Worm (Caenorhabditis elegans): Measurements from ENCODE around the gene ptp-1.

ptp-1 gene

ce11 chrIII:3630337-3630736 is 39.8 kb downstream of the ptp-1 start, which contains the start of gene mrps-31 (continued):
- TF ChIP-seq unc-30 (tag; optimal IDR thresholded peaks at IDR 0.05) (no peak), nhr-28 (tag; optimal IDR thresholded peaks at IDR 0.05) (no peak), nhr-85 (tag) (no peak), ztf-11 (tag; optimal IDR thresholded peaks at IDR 0.05) (no peak), elt-2 (tag; optimal IDR thresholded peaks at IDR 0.05) (peak; percentile 94), nhr-12 (tag; optimal IDR thresholded peaks at IDR 0.05) (no peak), nhr-76 (tag; optimal IDR thresholded peaks at IDR 0.05) (no peak), nhr-47 (tag; optimal IDR thresholded peaks at IDR 0.05) (peak; percentile 65), efl-3 (GFP tag; optimal IDR thresholded peaks at IDR 0.05) (no peak), mep-1 (tag; optimal IDR thresholded peaks at IDR 0.05) (peak; percentile 39), ama-1 (optimal IDR thresholded peaks at IDR 0.05) (no peak), nhr-71 (tag; optimal IDR thresholded peaks at IDR 0.05) (peak; percentile 73), pqm-1 (tag; optimal IDR thresholded peaks at IDR 0.05) (peak; percentile 58), snpc-4 (tag; optimal IDR thresholded peaks at IDR 0.05) (no peak), dpl-1 (GFP tag; optimal IDR thresholded peaks at IDR 0.05) (peak; percentile 24 to 58 (median 57)), ceh-88 (GFP tag; IDR thresholded peaks at IDR 0.05) (no peak), unc-98 (GFP tag; IDR thresholded peaks at IDR 0.05) (no peak), F16B12.6 (tag; optimal IDR thresholded peaks at IDR 0.05) (peak; percentile 37), ceh-8 (GFP tag; optimal IDR thresholded peaks at IDR 0.05) (no peak), tlp-1 (tag; optimal IDR thresholded peaks at IDR 0.05) (no peak), vab-15 (tag; optimal IDR thresholded peaks at IDR 0.05) (no peak), sup-37 (GFP tag; optimal IDR thresholded peaks at IDR 0.05) (no peak), fkh-8 (tag; optimal IDR thresholded peaks at IDR 0.05) (no peak), lin-14 (GFP tag; optimal IDR thresholded peaks at IDR 0.05) (peak; percentile 79), unc-62 (GFP tag; optimal IDR thresholded peaks at IDR 0.05) (no peak), egl-13 (tag; optimal IDR thresholded peaks at IDR 0.05) (no peak), tbx-2 (tag; optimal IDR thresholded peaks at IDR 0.05) (peak; percentile 51), ceh-82 (tag; optimal IDR thresholded peaks at IDR 0.05) (peak in 1 of 3 experiments; percentile 71), efl-1 (optimal IDR thresholded peaks at IDR 0.05) (peak; percentile 49 to 60), efl-1 (GFP tag; optimal IDR thresholded peaks at IDR 0.05 in 1 of 2) (peak; percentile 61 to 96), zip-4 (GFP tag; optimal IDR thresholded peaks at IDR 0.05) (no peak), aha-1 (tag; optimal IDR thresholded peaks at IDR 0.05) (no peak), lin-35 (GFP tag; optimal IDR thresholded peaks at IDR 0.05) (peak; percentile 45 to 68), lin-15B (tag; optimal IDR thresholded peaks at IDR 0.05) (peak; percentile 52), pag-3 (tag; optimal IDR thresholded peaks at IDR 0.05; ENCODE audit: borderline replicate concordance, insufficient read depth) (no peak), lir-3 (tag; optimal IDR thresholded peaks at IDR 0.05; ENCODE audit: poor library complexity) (no peak), mab-9 (GFP tag; IDR thresholded peaks at IDR 0.05) (no peak), lin-39 (tag; optimal IDR thresholded peaks at IDR 0.05) (peak; percentile 1), grh-1 (GFP tag; IDR thresholded peaks at IDR 0.05) (no peak), C34B4.2 (tag; optimal IDR thresholded peaks at IDR 0.05) (no peak), hpl-2 (GFP tag; optimal IDR thresholded peaks at IDR 0.05) (no peak), unc-130 (tag; optimal IDR thresholded peaks at IDR 0.05) (peak; percentile 23)

- TF ChIP-seq ceh-82 (tag; optimal IDR thresholded peaks at IDR 0.05) (no peak), elt-2 (tag; optimal IDR thresholded peaks at IDR 0.05) (no peak), unc-62 (GFP tag; optimal IDR thresholded peaks at IDR 0.05) (no peak), efl-1 (optimal IDR thresholded peaks at IDR 0.05) (no peak), efl-1 (GFP tag; optimal IDR thresholded peaks at IDR 0.05 in 1 of 2) (peak in 1 of 2 experiments; percentile 3), lin-14 (GFP tag; optimal IDR thresholded peaks at IDR 0.05) (peak; percentile 21), egl-13 (tag; optimal IDR thresholded peaks at IDR 0.05) (no peak), lir-3 (tag; optimal IDR thresholded peaks at IDR 0.05; ENCODE audit: poor library complexity) (no peak), swsn-7 (tag; optimal IDR thresholded peaks at IDR 0.05) (no peak)
These were observed 41.9 kb downstream of the ptp-1 start for ce11 chrIII:3632379-3632778.

Measured in whole organism, L1 larva.